Worm (Caenorhabditis elegans): Measurements from ENCODE around the gene fbxb-49.

- TF ChIP-seq C34F6.9 (tag; optimal IDR thresholded peaks at IDR 0.05) (no peak), egl-27 (tag; optimal IDR thresholded peaks at IDR 0.05) (no peak), unc-62 (GFP tag; optimal IDR thresholded peaks at IDR 0.05) (no peak), elt-1 (tag; optimal IDR thresholded peaks at IDR 0.05) (no peak), mdl-1 (tag; optimal IDR thresholded peaks at IDR 0.05) (no peak)
These were observed 11.6 kb downstream of the fbxb-49 start, which contains the start of gene math-38 for ce11 chrII:1579886-1580285.

All from whole organism, L2 larva.